Fruit fly (Drosophila melanogaster) whole organism, prepupa: ENCODE results near the gene Jhbp15.
A peak's percentile ranks its signal among the peaks of the same experiment; 100 is the strongest.

ENCODE experiments used
- Blimp-1 ChIP-seq: fragments of 200-800 bp; sonication (Bioruptor generic); optimal IDR thresholded peaks from 3 replicates; lab custom pipeline; 2017; ENCODE audit warnings: missing biosample characterization, missing genetic modification characterization, mild to moderate bottlenecking, moderate library complexity, missing genetic modification reagents
- CG10669 ChIP-seq: fragments of 200-800 bp; sonication (Bioruptor generic); optimal IDR thresholded peaks from 3 replicates; lab custom pipeline; 2018; ENCODE audit warnings: missing biosample characterization, mild to moderate bottlenecking, missing genetic modification characterization, moderate library complexity
- CG11762 ChIP-seq: fragments of 200-800 bp; sonication (Bioruptor generic); optimal IDR thresholded peaks from 3 replicates; lab custom pipeline; 2016; ENCODE audit warnings: missing biosample characterization, missing genetic modification characterization; ENCODE audit not compliant: insufficient read depth
- CG15336 ChIP-seq: fragments of 200-800 bp; sonication (Bioruptor generic); IDR thresholded peaks from 2 replicates; pipeline ENCODE4 v1.3.6; 2022; ENCODE audit warnings: missing biosample characterization, missing genetic modification characterization
- CG1621 ChIP-seq: fragments of 200-800 bp; sonication (Bioruptor generic); optimal IDR thresholded peaks from 3 replicates; lab custom pipeline; 2018; ENCODE audit warnings: missing biosample characterization, mild to moderate bottlenecking, missing genetic modification characterization
- CG16779 ChIP-seq: fragments of 200-800 bp; sonication (Bioruptor generic); optimal IDR thresholded peaks from 3 replicates; lab custom pipeline; 2017; ENCODE audit warnings: missing biosample characterization, mild to moderate bottlenecking, missing genetic modification characterization
- CG3032 ChIP-seq: fragments of 200-800 bp; optimal IDR thresholded peaks from 2 replicates; lab custom pipeline; 2019; ENCODE audit warnings: missing biosample characterization, mild to moderate bottlenecking, missing genetic modification characterization, moderate library complexity
- CG31627 ChIP-seq: fragments of 200-800 bp; sonication (Bioruptor generic); optimal IDR thresholded peaks from 3 replicates; lab custom pipeline; 2016; ENCODE audit warnings: missing biosample characterization, missing genetic modification characterization
- CG34406 ChIP-seq: fragments of 200-800 bp; sonication (Bioruptor generic); optimal IDR thresholded peaks from 3 replicates; lab custom pipeline; 2016; ENCODE audit warnings: missing biosample characterization, missing genetic modification characterization
- CG3919 ChIP-seq: fragments of 200-800 bp; sonication (Bioruptor generic); optimal IDR thresholded peaks from 3 replicates; lab custom pipeline; 2016; ENCODE audit warnings: missing biosample characterization, missing genetic modification characterization
- CG4318 ChIP-seq: fragments of 200-800 bp; sonication (Bioruptor generic); optimal IDR thresholded peaks from 3 replicates; lab custom pipeline; 2017; ENCODE audit warnings: missing biosample characterization, mild to moderate bottlenecking, missing genetic modification characterization
- CG6276 ChIP-seq: fragments of 200-800 bp; sonication (Bioruptor generic); optimal IDR thresholded peaks from 2 replicates; lab custom pipeline; 2017; ENCODE audit warnings: missing biosample characterization, mild to moderate bottlenecking, missing genetic modification characterization
- CG6808 ChIP-seq: fragments of 200-800 bp; sonication (Bioruptor generic); optimal IDR thresholded peaks from 3 replicates; lab custom pipeline; 2017; ENCODE audit warnings: missing biosample characterization, missing genetic modification characterization, mild to moderate bottlenecking, moderate library complexity, missing genetic modification reagents
- CG7368 ChIP-seq: fragments of 200-800 bp; sonication (Bioruptor generic); optimal IDR thresholded peaks from 3 replicates; lab custom pipeline; 2016; ENCODE audit warnings: missing biosample characterization, missing genetic modification characterization
- CG8119 ChIP-seq: fragments of 200-800 bp; sonication (Bioruptor generic); IDR thresholded peaks from 3 replicates; pipeline ENCODE4 v1.3.6; 2022; ENCODE audit warnings: missing biosample characterization, missing genetic modification characterization
- CG8319 ChIP-seq: fragments of 200-800 bp; sonication (Bioruptor generic); optimal IDR thresholded peaks from 3 replicates; lab custom pipeline; 2016; ENCODE audit warnings: missing biosample characterization, missing genetic modification characterization
- CG8632 ChIP-seq: fragments of 200-800 bp; sonication (Bioruptor generic); optimal IDR thresholded peaks from 3 replicates; lab custom pipeline; 2016; ENCODE audit warnings: missing biosample characterization, missing genetic modification characterization
- CG9139 ChIP-seq: fragments of 200-800 bp; sonication (Bioruptor generic); optimal IDR thresholded peaks from 3 replicates; lab custom pipeline; 2017; ENCODE audit warnings: missing biosample characterization, mild to moderate bottlenecking, missing genetic modification characterization
- Eip78C ChIP-seq: fragments of 200-800 bp; sonication (Bioruptor generic); peaks from one replicate; lab custom pipeline; 2016; ENCODE audit warnings: missing biosample characterization, missing genetic modification characterization
- Eip93F ChIP-seq: fragments of 200-800 bp; sonication (Bioruptor generic); optimal IDR thresholded peaks from 2 replicates; lab custom pipeline; 2016; ENCODE audit warnings: missing biosample characterization, mild to moderate bottlenecking, missing genetic modification characterization
- Ets21C ChIP-seq: fragments of 200-800 bp; sonication (Bioruptor generic); optimal IDR thresholded peaks from 3 replicates; lab custom pipeline; 2016; ENCODE audit warnings: missing biosample characterization, missing genetic modification characterization
- Ets96B ChIP-seq: fragments of 200-800 bp; optimal IDR thresholded peaks from 2 replicates; lab custom pipeline; 2019; ENCODE audit warnings: missing biosample characterization, mild to moderate bottlenecking, missing genetic modification characterization, moderate library complexity
- Gug ChIP-seq: fragments of 200-800 bp; sonication (Bioruptor generic); IDR thresholded peaks from 2 replicates; pipeline ENCODE4 v1.3.6; 2022; ENCODE audit warnings: missing biosample characterization, missing genetic modification characterization
- Hr38 ChIP-seq: sonication (Bioruptor generic); optimal IDR thresholded peaks from 2 replicates; lab custom pipeline; 2016; ENCODE audit warnings: missing biosample characterization, missing genetic modification characterization
- Hr39 ChIP-seq: fragments of 200-800 bp; sonication (Bioruptor generic); optimal IDR thresholded peaks from 2 replicates; lab custom pipeline; 2016; ENCODE audit warnings: missing biosample characterization, missing genetic modification characterization
- Met ChIP-seq: fragments of 200-800 bp; sonication (Bioruptor generic); optimal IDR thresholded peaks from 3 replicates; lab custom pipeline; 2016; ENCODE audit warnings: missing biosample characterization, missing genetic modification characterization
- OdsH ChIP-seq: fragments of 200-800 bp; sonication (Bioruptor generic); optimal IDR thresholded peaks from 3 replicates; lab custom pipeline; 2016; ENCODE audit warnings: missing biosample characterization, missing genetic modification characterization
- Sox102F ChIP-seq: fragments of 200-800 bp; sonication (Bioruptor generic); optimal IDR thresholded peaks from 2 replicates; lab custom pipeline; 2016; ENCODE audit warnings: missing biosample characterization, mild to moderate bottlenecking, missing genetic modification characterization
- Sox14 ChIP-seq: fragments of 200-800 bp; sonication (Bioruptor generic); optimal IDR thresholded peaks from 3 replicates; lab custom pipeline; 2016; ENCODE audit warnings: missing biosample characterization, missing genetic modification characterization
- achi ChIP-seq: fragments of 200-800 bp; sonication (Bioruptor generic); optimal IDR thresholded peaks from 3 replicates; lab custom pipeline; 2016; ENCODE audit warnings: missing biosample characterization, missing genetic modification characterization
- acj6 ChIP-seq: fragments of 200-800 bp; sonication (Bioruptor generic); optimal IDR thresholded peaks from 3 replicates; lab custom pipeline; 2016; ENCODE audit warnings: missing biosample characterization, missing genetic modification characterization
- cyc ChIP-seq: fragments of 200-800 bp; sonication (Bioruptor generic); optimal IDR thresholded peaks from 3 replicates; lab custom pipeline; 2016; ENCODE audit warnings: missing biosample characterization, missing genetic modification characterization
- dsx ChIP-seq: fragments of 200-800 bp; optimal IDR thresholded peaks from 3 replicates; lab custom pipeline; 2019; ENCODE audit warnings: missing biosample characterization, mild to moderate bottlenecking, missing genetic modification characterization, moderate library complexity; ENCODE audit not compliant: poor library complexity, severe bottlenecking
- eg ChIP-seq: fragments of 200-800 bp; sonication (Bioruptor generic); IDR thresholded peaks from 3 replicates; pipeline ENCODE4 v1.3.6; 2022; ENCODE audit warnings: missing biosample characterization, missing genetic modification characterization
- fd59A ChIP-seq: fragments of 200-800 bp; sonication (Bioruptor generic); optimal IDR thresholded peaks from 2 replicates; lab custom pipeline; 2017; ENCODE audit warnings: missing biosample characterization, mild to moderate bottlenecking, missing genetic modification characterization, missing genetic modification reagents
- fd85E ChIP-seq: fragments of 200-800 bp; sonication (Bioruptor generic); optimal IDR thresholded peaks from 3 replicates; lab custom pipeline; 2016; ENCODE audit warnings: missing biosample characterization, missing genetic modification characterization
- fkh ChIP-seq: fragments of 200-800 bp; sonication (Bioruptor generic); optimal IDR thresholded peaks from 3 replicates; lab custom pipeline; 2017; ENCODE audit warnings: missing biosample characterization, mild to moderate bottlenecking, missing genetic modification characterization, moderate library complexity
- lz ChIP-seq: fragments of 200-800 bp; sonication (Bioruptor generic); optimal IDR thresholded peaks from 3 replicates; lab custom pipeline; 2016; ENCODE audit warnings: missing biosample characterization, missing genetic modification characterization
- net ChIP-seq: fragments of 200-800 bp; sonication (Bioruptor generic); optimal IDR thresholded peaks from 3 replicates; lab custom pipeline; 2016; ENCODE audit warnings: missing biosample characterization, missing genetic modification characterization
- pdm3 ChIP-seq: fragments of 200-800 bp; sonication (Bioruptor generic); optimal IDR thresholded peaks from 3 replicates; lab custom pipeline; 2016; ENCODE audit warnings: missing biosample characterization, missing genetic modification characterization
- spab ChIP-seq: fragments of 200-800 bp; sonication (Bioruptor generic); optimal IDR thresholded peaks from 2 replicates; lab custom pipeline; 2017; ENCODE audit warnings: missing biosample characterization, mild to moderate bottlenecking, missing genetic modification characterization, missing genetic modification reagents
- ss ChIP-seq, 2 experiments: fragments of 200-800 bp; sonication (Bioruptor generic); optimal IDR thresholded peaks; 2 replicates in 1 of 2; 3 replicates in 1 of 2; lab custom pipeline; 2017 to 2018; ENCODE audit warnings: mild to moderate bottlenecking in 2 of 2, missing biosample characterization in 2 of 2, missing genetic modification characterization in 2 of 2, moderate library complexity in 1 of 2
- svp ChIP-seq: fragments of 200-800 bp; sonication (Bioruptor generic); peaks from one replicate; lab custom pipeline; 2016; ENCODE audit warnings: missing biosample characterization, missing genetic modification characterization
- topi ChIP-seq: fragments of 200-800 bp; sonication (Bioruptor generic); optimal IDR thresholded peaks from 3 replicates; lab custom pipeline; 2016; ENCODE audit warnings: missing biosample characterization, missing genetic modification characterization
- vri ChIP-seq: fragments of 200-800 bp; sonication (Bioruptor generic); optimal IDR thresholded peaks from 3 replicates; lab custom pipeline; 2016; ENCODE audit warnings: missing biosample characterization, mild to moderate bottlenecking, missing genetic modification characterization

Jhbp15 gene

dm6 chr3R:21059486-21060356, 8.9 kb upstream of the Jhbp15 start:
- TF ChIP-seq CG34406 (GFP tag; lab: Kevin White, UChicago), result no peak
- peak; percentile 47 for TF ChIP-seq vri (GFP tag; lab: Kevin White, UChicago)
- peak; percentile 17 for TF ChIP-seq Sox102F (GFP tag; lab: Kevin White, UChicago)
- no peak for TF ChIP-seq Gug
- no peak for TF ChIP-seq net
- TF ChIP-seq fd59A (GFP tag; lab: Kevin White, UChicago), result no peak
- peak; percentile 8 for TF ChIP-seq Met (GFP tag; lab: Kevin White, UChicago)
- no peak for TF ChIP-seq pdm3
- peak; percentile 70 for TF ChIP-seq svp (GFP tag; lab: Kevin White, UChicago)
- TF ChIP-seq CG1621 (tag; lab: Kevin White, UChicago), result no peak
- TF ChIP-seq Eip78C (GFP tag; lab: Kevin White, UChicago), result peak; percentile 66
- TF ChIP-seq Eip93F, result no peak
- no peak for TF ChIP-seq acj6 (GFP tag; lab: Kevin White, UChicago)
- no peak for TF ChIP-seq eg (GFP tag; lab: Robert Waterston, UW)
- TF ChIP-seq fkh, result peak; percentile 42
- TF ChIP-seq cyc (GFP tag; lab: Kevin White, UChicago), result no peak
- TF ChIP-seq CG9139, result no peak
- TF ChIP-seq fd85E (GFP tag; lab: Kevin White, UChicago), result no peak
- no peak for TF ChIP-seq CG4318 (GFP tag; lab: Kevin White, UChicago)
- TF ChIP-seq CG10669 (GFP tag; lab: Kevin White, UChicago), result no peak
- TF ChIP-seq CG7368 (GFP tag; lab: Kevin White, UChicago), result no peak
- no peak for TF ChIP-seq CG11762 (GFP tag; lab: Kevin White, UChicago)
- TF ChIP-seq CG31627 (GFP tag; lab: Kevin White, UChicago), result no peak
- no peak for TF ChIP-seq topi (GFP tag; lab: Kevin White, UChicago)
- TF ChIP-seq CG15336 (GFP tag; lab: Robert Waterston, UW), result no peak
- TF ChIP-seq ss (GFP tag; optimal IDR thresholded peaks at IDR 0.05; lab: Kevin White, UChicago), result no peak
- no peak for TF ChIP-seq Ets96B (tag; lab: Kevin White, UChicago)
- TF ChIP-seq Hr38 (GFP tag; lab: Kevin White, UChicago), result no peak
- TF ChIP-seq lz (GFP tag; lab: Kevin White, UChicago), result no peak
- TF ChIP-seq Sox14, result no peak
- TF ChIP-seq spab (GFP tag; lab: Kevin White, UChicago), result no peak
- TF ChIP-seq CG6276 (GFP tag; lab: Kevin White, UChicago), result no peak
- no peak for TF ChIP-seq Hr39
- TF ChIP-seq CG3032, result no peak
- TF ChIP-seq CG8119 (GFP tag; lab: Robert Waterston, UW), result no peak
- no peak for TF ChIP-seq CG6808 (GFP tag; lab: Kevin White, UChicago)
- TF ChIP-seq CG8632 (GFP tag; lab: Kevin White, UChicago), result no peak
- TF ChIP-seq dsx, result no peak
- no peak for TF ChIP-seq CG16779 (tag; lab: Kevin White, UChicago)
- no peak for TF ChIP-seq CG3919 (GFP tag; lab: Kevin White, UChicago)

dm6 chr3R:21057519-21057918, 6.7 kb upstream of the Jhbp15 start:
- no peak for TF ChIP-seq CG16779 (tag; lab: Kevin White, UChicago)
- TF ChIP-seq OdsH (GFP tag; lab: Kevin White, UChicago), result no peak
- no peak for TF ChIP-seq Sox102F (GFP tag; lab: Kevin White, UChicago)
- no peak for TF ChIP-seq Blimp-1 (GFP tag; lab: Kevin White, UChicago)
- TF ChIP-seq CG6276 (GFP tag; lab: Kevin White, UChicago), result no peak
- no peak for TF ChIP-seq eg (GFP tag; lab: Robert Waterston, UW)
- no peak for TF ChIP-seq CG7368 (GFP tag; lab: Kevin White, UChicago)
- TF ChIP-seq achi (GFP tag; lab: Kevin White, UChicago), result no peak
- TF ChIP-seq spab (GFP tag; lab: Kevin White, UChicago), result no peak
- no peak for TF ChIP-seq Ets21C
- no peak for TF ChIP-seq svp (GFP tag; lab: Kevin White, UChicago)
- TF ChIP-seq vri (GFP tag; lab: Kevin White, UChicago), result no peak
- no peak for TF ChIP-seq CG8319
